Worm (Caenorhabditis elegans) whole organism, late embryonic: ENCODE results near the gene hlh-4.

ENCODE experiments used
- C08G9.2 ChIP-seq: sonication (generic microtip); optimal IDR thresholded peaks from 2 replicates; lab custom pipeline; 2016; ENCODE audit warnings: mild to moderate bottlenecking, missing genetic modification characterization, moderate library complexity, missing compliant biosample characterization
- C38D4.7 ChIP-seq: fragments of 200-800 bp; sonication (Bioruptor generic); optimal IDR thresholded peaks from 2 replicates; lab custom pipeline; 2018; ENCODE audit warnings: mild to moderate bottlenecking, missing genetic modification characterization, moderate library complexity, missing compliant biosample characterization
- F13H6.1 ChIP-seq: sonication (generic microtip); optimal IDR thresholded peaks from 2 replicates; lab custom pipeline; 2016; ENCODE audit warnings: missing genetic modification characterization, missing compliant biosample characterization
- K02D7.2 ChIP-seq: sonication (generic microtip); optimal IDR thresholded peaks from 2 replicates; lab custom pipeline; 2017; ENCODE audit warnings: mild to moderate bottlenecking, missing genetic modification characterization, missing compliant biosample characterization
- K09A11.1 ChIP-seq: sonication (generic microtip); optimal IDR thresholded peaks from 2 replicates; lab custom pipeline; 2017; ENCODE audit warnings: antibody characterized with exemption, mild to moderate bottlenecking, missing genetic modification characterization, missing compliant biosample characterization; ENCODE audit not compliant: insufficient read depth
- T23F11.4 ChIP-seq: fragments of 200-800 bp; sonication (Bioruptor generic); optimal IDR thresholded peaks from 2 replicates; lab custom pipeline; 2018; ENCODE audit warnings: mild to moderate bottlenecking, missing genetic modification characterization, missing compliant biosample characterization
- Y22D7AL.16 ChIP-seq: sonication (generic microtip); optimal IDR thresholded peaks from 2 replicates; lab custom pipeline; 2016; ENCODE audit warnings: missing genetic modification characterization, missing compliant biosample characterization
- ahr-1 ChIP-seq: sonication (generic microtip); optimal IDR thresholded peaks from 2 replicates; lab custom pipeline; 2016; ENCODE audit warnings: missing genetic modification characterization, missing compliant biosample characterization
- ceh-18 ChIP-seq: sonication (generic microtip); optimal IDR thresholded peaks from 2 replicates; lab custom pipeline; 2016; ENCODE audit warnings: missing genetic modification characterization, missing compliant biosample characterization
- ceh-19 ChIP-seq: fragments of 200-800 bp; sonication (Bioruptor generic); optimal IDR thresholded peaks from 2 replicates; lab custom pipeline; 2018; ENCODE audit warnings: mild to moderate bottlenecking, missing genetic modification characterization, missing compliant biosample characterization
- ceh-2 ChIP-seq: sonication (generic microtip); optimal IDR thresholded peaks from 2 replicates; lab custom pipeline; 2016; ENCODE audit warnings: missing genotype, missing genetic modification characterization, missing compliant biosample characterization
- ceh-24 ChIP-seq: sonication (generic microtip); optimal IDR thresholded peaks from 2 replicates; lab custom pipeline; 2016; ENCODE audit warnings: mild to moderate bottlenecking, missing genetic modification characterization, missing compliant biosample characterization
- ceh-30 ChIP-seq: fragments of 150-350 bp; optimal IDR thresholded peaks from 2 replicates; lab custom pipeline; 2014; ENCODE audit warnings: missing biosample characterization, missing genetic modification characterization
- ceh-31 ChIP-seq: sonication (generic microtip); optimal IDR thresholded peaks from 2 replicates; lab custom pipeline; 2016; ENCODE audit warnings: missing genetic modification characterization, missing compliant biosample characterization
- ceh-45 ChIP-seq: fragments of 200-800 bp; sonication (Bioruptor generic); IDR thresholded peaks from 2 replicates; pipeline ENCODE4 v1.3.6; 2022; ENCODE audit warnings: missing genetic modification reagents, missing genetic modification characterization, missing compliant biosample characterization
- ceh-48 ChIP-seq: sonication (generic microtip); optimal IDR thresholded peaks from 2 replicates; lab custom pipeline; 2016; ENCODE audit warnings: missing genetic modification characterization, inconsistent platforms, missing compliant biosample characterization
- ceh-9 ChIP-seq: sonication (generic microtip); optimal IDR thresholded peaks from 2 replicates; lab custom pipeline; 2016; ENCODE audit warnings: mild to moderate bottlenecking, missing genetic modification characterization, inconsistent platforms, missing compliant biosample characterization
- dmd-4 ChIP-seq: sonication (generic microtip); optimal IDR thresholded peaks from 2 replicates; lab custom pipeline; 2016; ENCODE audit warnings: borderline replicate concordance, missing genetic modification characterization, missing compliant biosample characterization
- dve-1 ChIP-seq: sonication (generic microtip); optimal IDR thresholded peaks from 2 replicates; lab custom pipeline; 2017; ENCODE audit warnings: antibody characterized with exemption, mild to moderate bottlenecking, missing genetic modification characterization, missing compliant biosample characterization
- elt-2 ChIP-seq: sonication (generic microtip); optimal IDR thresholded peaks from 2 replicates; lab custom pipeline; 2016; ENCODE audit warnings: missing genetic modification reagents, missing genetic modification characterization, missing compliant biosample characterization
- elt-4 ChIP-seq: sonication (generic microtip); optimal IDR thresholded peaks from 2 replicates; lab custom pipeline; 2016; ENCODE audit warnings: missing genetic modification characterization, missing compliant biosample characterization
- fax-1 ChIP-seq: sonication (generic microtip); optimal IDR thresholded peaks from 2 replicates; lab custom pipeline; 2016; ENCODE audit warnings: missing genotype, missing genetic modification characterization, missing compliant biosample characterization
- fkh-10 ChIP-seq: fragments of 150-350 bp; optimal IDR thresholded peaks from 2 replicates; lab custom pipeline; 2014; ENCODE audit warnings: missing biosample characterization, missing genetic modification reagents, missing genetic modification characterization
- fkh-6 ChIP-seq: sonication (generic microtip); optimal IDR thresholded peaks from 2 replicates; lab custom pipeline; 2016; ENCODE audit warnings: missing genetic modification characterization, missing compliant biosample characterization
- hlh-13 ChIP-seq: fragments of 200-800 bp; sonication (Bioruptor generic); optimal IDR thresholded peaks from 2 replicates; lab custom pipeline; 2018; ENCODE audit warnings: mild to moderate bottlenecking, missing genetic modification characterization, missing compliant biosample characterization
- hlh-15 ChIP-seq: sonication (generic microtip); optimal IDR thresholded peaks from 2 replicates; lab custom pipeline; 2016; ENCODE audit warnings: missing genetic modification characterization, missing compliant biosample characterization
- hlh-30 ChIP-seq: sonication (generic microtip); optimal IDR thresholded peaks from 2 replicates; lab custom pipeline; 2017; ENCODE audit warnings: antibody characterized with exemption, missing genetic modification characterization, missing compliant biosample characterization; ENCODE audit not compliant: insufficient read depth
- mec-3 ChIP-seq: sonication (generic microtip); optimal IDR thresholded peaks from 2 replicates; lab custom pipeline; 2016; ENCODE audit warnings: borderline replicate concordance, missing genetic modification characterization, missing compliant biosample characterization
- nfya-1 ChIP-seq: sonication (generic microtip); optimal IDR thresholded peaks from 2 replicates; lab custom pipeline; 2017; ENCODE audit warnings: missing genetic modification characterization, mild to moderate bottlenecking, missing compliant biosample characterization, antibody characterized with exemption, moderate library complexity
- nhr-11 ChIP-seq: fragments of 150-350 bp; optimal IDR thresholded peaks from 2 replicates; lab custom pipeline; 2014; ENCODE audit warnings: missing biosample characterization, missing genetic modification characterization
- nhr-232 ChIP-seq: sonication (generic microtip); optimal IDR thresholded peaks from 2 replicates; lab custom pipeline; 2016; ENCODE audit warnings: missing genetic modification characterization, missing compliant biosample characterization
- npax-4 ChIP-seq: sonication (generic microtip); optimal IDR thresholded peaks from 2 replicates; lab custom pipeline; 2016; ENCODE audit warnings: missing genetic modification characterization, missing compliant biosample characterization
- pag-3 ChIP-seq: sonication (generic microtip); optimal IDR thresholded peaks from 2 replicates; lab custom pipeline; 2016; ENCODE audit warnings: missing compliant biosample characterization, missing genetic modification characterization, borderline replicate concordance
- pax-1 ChIP-seq: fragments of 150-350 bp; optimal IDR thresholded peaks from 2 replicates; lab custom pipeline; 2014; ENCODE audit warnings: missing biosample characterization, missing genetic modification characterization
- pha-2 ChIP-seq: sonication (generic microtip); optimal IDR thresholded peaks from 2 replicates; lab custom pipeline; 2017; ENCODE audit warnings: mild to moderate bottlenecking, missing genetic modification characterization, missing compliant biosample characterization
- pha-4 ChIP-seq: fragments of 150-350 bp; optimal IDR thresholded peaks from 2 replicates; lab custom pipeline; 2018; ENCODE audit warnings: missing biosample characterization, missing genetic modification reagents, missing genetic modification characterization
- pros-1 ChIP-seq: fragments of 150-350 bp; optimal IDR thresholded peaks from 2 replicates; lab custom pipeline; 2014; ENCODE audit warnings: missing biosample characterization, missing genetic modification reagents, missing genetic modification characterization
- rnt-1 ChIP-seq: sonication (generic microtip); optimal IDR thresholded peaks from 2 replicates; lab custom pipeline; 2016; ENCODE audit warnings: missing genetic modification characterization, missing compliant biosample characterization
- sdc-2 ChIP-seq: sonication (generic microtip); optimal IDR thresholded peaks from 2 replicates; lab custom pipeline; 2016; ENCODE audit warnings: missing genotype, missing genetic modification characterization, missing compliant biosample characterization
- sox-2 ChIP-seq: fragments of 200-800 bp; sonication (Bioruptor generic); IDR thresholded peaks from 2 replicates; pipeline ENCODE4 v1.3.6; 2022; ENCODE audit warnings: missing genetic modification reagents, missing genetic modification characterization, missing compliant biosample characterization
- sox-4 ChIP-seq: sonication (generic microtip); optimal IDR thresholded peaks from 2 replicates; lab custom pipeline; 2017; ENCODE audit warnings: mild to moderate bottlenecking, missing genetic modification characterization, inconsistent platforms, missing compliant biosample characterization
- syd-9 ChIP-seq: sonication (generic microtip); optimal IDR thresholded peaks from 2 replicates; lab custom pipeline; 2016; ENCODE audit warnings: mild to moderate bottlenecking, missing genetic modification characterization, moderate library complexity, missing compliant biosample characterization
- tbx-2 ChIP-seq: sonication (generic microtip); optimal IDR thresholded peaks from 2 replicates; lab custom pipeline; 2016; ENCODE audit warnings: missing genetic modification characterization, missing compliant biosample characterization
- tbx-7 ChIP-seq: sonication (generic microtip); optimal IDR thresholded peaks from 2 replicates; lab custom pipeline; 2016; ENCODE audit warnings: missing genotype, missing genetic modification characterization, missing compliant biosample characterization
- unc-3 ChIP-seq, 2 experiments: fragments of 200-800 bp in 1 of 2; sonication (Bioruptor generic) in 1 of 2; sonication (generic microtip) in 1 of 2; conservative IDR thresholded peaks in 1 of 2; optimal IDR thresholded peaks in 1 of 2; 2 replicates each; pipeline versions ENCODE4 v1.3.6 to Lab custom; 2016 to 2022; ENCODE audit warnings: missing compliant biosample characterization in 2 of 2, missing genetic modification characterization in 2 of 2, missing genetic modification reagents in 1 of 2
- unc-42 ChIP-seq: sonication (generic microtip); optimal IDR thresholded peaks from 2 replicates; lab custom pipeline; 2016; ENCODE audit warnings: missing genotype, missing genetic modification characterization, missing compliant biosample characterization
- unc-55 ChIP-seq: sonication (generic microtip); optimal IDR thresholded peaks from 2 replicates; lab custom pipeline; 2017; ENCODE audit warnings: missing biosample characterization, missing genetic modification reagents, missing genetic modification characterization
- ztf-16 ChIP-seq: sonication (generic microtip); optimal IDR thresholded peaks from 2 replicates; lab custom pipeline; 2017; ENCODE audit warnings: missing genetic modification characterization, missing compliant biosample characterization

The hlh-4 gene

DNA sequence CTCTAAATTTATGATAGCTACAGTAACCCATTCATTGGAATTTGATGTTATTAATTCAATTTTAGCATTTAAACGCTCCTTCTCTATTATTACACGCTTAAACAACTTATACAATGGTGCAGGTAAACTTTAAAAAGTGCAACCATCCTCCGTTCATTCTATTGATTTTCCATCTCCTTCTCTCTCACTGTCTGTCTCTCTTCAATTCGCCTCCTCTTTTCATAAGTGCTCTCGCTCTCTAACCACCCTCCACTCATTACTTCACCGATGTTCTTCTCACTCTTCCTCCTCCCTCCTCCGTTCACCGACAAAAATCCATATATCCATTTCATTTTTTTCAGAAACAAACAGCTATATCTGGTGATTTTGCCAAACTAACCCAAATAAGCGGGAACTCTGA is 27.3 kb upstream of the hlh-4 start, which contains the start of gene cbp-1:
TSS of gene cbp-1 (plus strand) at position 335 of the 400 bp plus-strand sequence.
- TF ChIP-seq sox-2 (GFP tag; lab: Robert Waterston, UW) (no peak), nhr-232 (no peak), ahr-1 (no peak), C38D4.7 (GFP tag; lab: Kevin White, UChicago) (no peak), pag-3 (tag; lab: Kevin White, UChicago) (no peak), ceh-31 (peak; percentile 41), elt-2 (tag; lab: Kevin White, UChicago) (no peak), dmd-4 (tag; lab: Kevin White, UChicago) (no peak), ceh-48 (tag; lab: Kevin White, UChicago) (peak; percentile 86), ceh-30 (no peak), rnt-1 (tag; lab: Kevin White, UChicago) (no peak), tbx-7 (tag; lab: Kevin White, UChicago) (no peak), ceh-2 (tag; lab: Kevin White, UChicago) (no peak), T23F11.4 (GFP tag; lab: Kevin White, UChicago) (no peak), pax-1 (tag; lab: Kevin White, UChicago) (peak; percentile 13), F13H6.1 (tag; lab: Kevin White, UChicago) (no peak), ceh-45 (GFP tag; lab: Robert Waterston, UW) (no peak), fkh-10 (GFP tag; lab: Kevin White, UChicago) (no peak), dve-1 (tag; lab: Kevin White, UChicago) (no peak), ztf-16 (tag; lab: Kevin White, UChicago) (no peak), fax-1 (tag; lab: Kevin White, UChicago) (no peak), nhr-11 (tag; lab: Kevin White, UChicago) (no peak), sox-4 (tag; lab: Kevin White, UChicago) (no peak), fkh-6 (no peak), pha-4 (tag; lab: Kevin White, UChicago) (no peak), nfya-1 (tag; lab: Kevin White, UChicago) (peak; percentile 57), C08G9.2 (tag; lab: Kevin White, UChicago) (no peak), elt-4 (tag; lab: Kevin White, UChicago) (no peak), ceh-9 (tag; lab: Kevin White, UChicago) (no peak), hlh-13 (GFP tag; lab: Kevin White, UChicago) (no peak), unc-55 (peak; percentile 32), ceh-19 (GFP tag; lab: Kevin White, UChicago) (no peak), npax-4 (tag; lab: Kevin White, UChicago) (no peak), syd-9 (tag; lab: Kevin White, UChicago) (no peak), mec-3 (tag; lab: Kevin White, UChicago) (no peak), tbx-2 (no peak), Y22D7AL.16 (tag; lab: Kevin White, UChicago) (no peak)

DNA sequence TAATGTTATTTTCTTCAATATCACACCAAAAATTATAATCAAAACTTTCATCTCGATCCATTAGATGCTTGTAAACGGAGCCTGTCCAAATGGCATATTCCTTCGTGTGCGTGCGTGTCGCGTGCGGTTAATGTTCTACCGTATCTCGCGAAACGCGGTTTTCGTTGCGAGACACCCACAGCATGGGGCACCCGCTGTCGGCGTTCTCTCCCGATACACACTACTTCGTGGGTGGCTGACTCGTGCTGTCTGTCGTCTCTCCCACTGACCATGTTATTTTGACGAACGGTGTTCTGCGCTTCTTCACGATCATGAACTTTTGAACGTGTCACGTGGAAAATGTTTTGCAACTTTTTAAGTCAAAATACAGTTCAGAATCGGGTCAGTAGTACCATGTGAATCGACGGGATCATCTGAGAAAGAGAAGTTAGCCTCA is 26.6 kb upstream of the hlh-4 start:
- peak; percentile 43 for TF ChIP-seq fax-1 (tag; lab: Kevin White, UChicago)
- peak; percentile 36 for TF ChIP-seq K09A11.1 (tag; lab: Kevin White, UChicago)
- no peak for TF ChIP-seq elt-4 (tag; lab: Kevin White, UChicago)
- peak; percentile 79 for TF ChIP-seq pha-2 (tag; lab: Kevin White, UChicago)
- peak; percentile 82 for TF ChIP-seq ceh-30
- no peak for TF ChIP-seq hlh-15 (tag; lab: Kevin White, UChicago)
- peak; percentile 29 for TF ChIP-seq K02D7.2
- no peak for TF ChIP-seq nhr-232
- no peak for TF ChIP-seq fkh-10 (GFP tag; lab: Kevin White, UChicago)
- peak; percentile 96 for TF ChIP-seq hlh-30 (tag; lab: Kevin White, UChicago)
- TF ChIP-seq ceh-19 (GFP tag; lab: Kevin White, UChicago): peak; percentile 76
- peak; percentile 59 for TF ChIP-seq tbx-7 (tag; lab: Kevin White, UChicago)
- TF ChIP-seq pax-1 (tag; lab: Kevin White, UChicago): peak; percentile 56
- TF ChIP-seq sdc-2 (tag; lab: Kevin White, UChicago): peak; percentile 45
- TF ChIP-seq ceh-45 (GFP tag; lab: Robert Waterston, UW): peak; percentile 55
- TF ChIP-seq ceh-24 (tag; lab: Kevin White, UChicago): no peak
- TF ChIP-seq sox-4 (tag; lab: Kevin White, UChicago): peak; percentile 72
- peak; percentile 88 for TF ChIP-seq ceh-31
- TF ChIP-seq dve-1 (tag; lab: Kevin White, UChicago): peak; percentile 90
- TF ChIP-seq ceh-18 (tag; lab: Kevin White, UChicago): peak; percentile 93
- TF ChIP-seq tbx-2: peak; percentile 92
- TF ChIP-seq npax-4 (tag; lab: Kevin White, UChicago): no peak
- peak; percentile 81 for TF ChIP-seq ztf-16 (tag; lab: Kevin White, UChicago)
- TF ChIP-seq unc-3 (GFP tag; conservative IDR thresholded peaks at IDR 0.05; lab: Robert Waterston, UW): peak; percentile 68
- TF ChIP-seq unc-3 (tag; optimal IDR thresholded peaks at IDR 0.05; lab: Kevin White, UChicago): peak; percentile 39
- peak; percentile 92 for TF ChIP-seq pros-1
- peak; percentile 82 for TF ChIP-seq unc-42 (tag; lab: Kevin White, UChicago)
- no peak for TF ChIP-seq mec-3 (tag; lab: Kevin White, UChicago)
